Fruit fly (Drosophila melanogaster) whole organism, embryonic: Measurements from ENCODE around the gene MsrA.

Experiments used
- Bgb ChIP-seq: fragments of 200-800 bp; sonication (Bioruptor generic); IDR thresholded peaks from 2 replicates; pipeline ENCODE4 v1.3.6; 2022; ENCODE audit warnings: missing biosample characterization, missing genetic modification characterization; ENCODE audit not compliant: partially characterized antibody
- Blimp-1 ChIP-seq: fragments of 200-800 bp; sonication (Bioruptor generic); optimal IDR thresholded peaks from 3 replicates; lab custom pipeline; 2018; ENCODE audit warnings: missing biosample characterization, missing genetic modification characterization, mild to moderate bottlenecking, moderate library complexity, missing genetic modification reagents
- CG11560 ChIP-seq: fragments of 200-800 bp; sonication (Bioruptor generic); IDR thresholded peaks from 3 replicates; pipeline ENCODE4 v1.3.6; 2022; ENCODE audit warnings: missing biosample characterization, missing genetic modification characterization
- CG11695 ChIP-seq: fragments of 200-800 bp; sonication (Bioruptor generic); IDR thresholded peaks from 3 replicates; pipeline ENCODE4 v1.3.6; 2022; ENCODE audit warnings: missing biosample characterization, missing genetic modification characterization
- CG12155 ChIP-seq: fragments of 200-800 bp; sonication (Bioruptor generic); optimal IDR thresholded peaks from 3 replicates; lab custom pipeline; 2016; ENCODE audit warnings: missing biosample characterization, missing genetic modification characterization
- CG1529 ChIP-seq: fragments of 200-800 bp; sonication (Bioruptor generic); optimal IDR thresholded peaks from 3 replicates; lab custom pipeline; 2018; ENCODE audit warnings: missing biosample characterization, missing genetic modification characterization
- CG15514 ChIP-seq: fragments of 200-800 bp; sonication (Bioruptor generic); optimal IDR thresholded peaks from 3 replicates; lab custom pipeline; 2017; ENCODE audit warnings: missing biosample characterization, missing genetic modification characterization, mild to moderate bottlenecking, moderate library complexity, missing genetic modification reagents
- CG17385 ChIP-seq: fragments of 200-800 bp; sonication (Bioruptor generic); optimal IDR thresholded peaks from 3 replicates; lab custom pipeline; 2018; ENCODE audit warnings: missing biosample characterization, mild to moderate bottlenecking, missing genetic modification characterization
- CG17568 ChIP-seq: fragments of 200-800 bp; sonication (Bioruptor generic); optimal IDR thresholded peaks from 2 replicates; lab custom pipeline; 2018; ENCODE audit warnings: missing biosample characterization, mild to moderate bottlenecking, missing genetic modification characterization, moderate library complexity
- CG17612 ChIP-seq: fragments of 200-800 bp; sonication (Bioruptor generic); IDR thresholded peaks from 2 replicates; pipeline ENCODE4 v1.3.6; 2022; ENCODE audit warnings: missing biosample characterization, missing genetic modification characterization
- CG2129 ChIP-seq: fragments of 200-800 bp; sonication (Bioruptor generic); IDR thresholded peaks from 2 replicates; pipeline ENCODE4 v1.3.6; 2022; ENCODE audit warnings: missing biosample characterization, missing genetic modification characterization; ENCODE audit not compliant: partially characterized antibody
- CG31365 ChIP-seq: fragments of 200-800 bp; sonication (Bioruptor generic); optimal IDR thresholded peaks from 2 replicates; lab custom pipeline; 2018; ENCODE audit warnings: missing biosample characterization, mild to moderate bottlenecking, missing genetic modification characterization
- CG32772 ChIP-seq: fragments of 200-800 bp; sonication (Bioruptor generic); IDR thresholded peaks from 2 replicates; pipeline ENCODE4 v1.3.6; 2022; ENCODE audit warnings: missing biosample characterization, missing genetic modification characterization
- CG34224 ChIP-seq: fragments of 200-800 bp; sonication (Bioruptor generic); IDR thresholded peaks from 3 replicates; pipeline ENCODE4 v1.3.6; 2022; ENCODE audit warnings: missing biosample characterization, missing genetic modification characterization; ENCODE audit not compliant: partially characterized antibody
- CG34376 ChIP-seq: fragments of 200-800 bp; sonication (Bioruptor generic); optimal IDR thresholded peaks from 2 replicates; lab custom pipeline; 2018; ENCODE audit warnings: missing biosample characterization, mild to moderate bottlenecking, missing genetic modification characterization
- CG6854 ChIP-seq: fragments of 200-800 bp; sonication (Bioruptor generic); optimal IDR thresholded peaks from 3 replicates; lab custom pipeline; 2017; ENCODE audit warnings: missing biosample characterization, mild to moderate bottlenecking, missing genetic modification characterization
- CG9609 ChIP-seq: fragments of 200-800 bp; sonication (Bioruptor generic); optimal IDR thresholded peaks from 3 replicates; lab custom pipeline; 2016; ENCODE audit warnings: missing biosample characterization, missing genetic modification characterization
- Chrac-16 ChIP-seq: fragments of 200-800 bp; sonication (Bioruptor generic); optimal IDR thresholded peaks from 3 replicates; lab custom pipeline; 2016; ENCODE audit warnings: missing biosample characterization, missing genetic modification characterization
- Elba2 ChIP-seq: fragments of 200-800 bp; sonication (Bioruptor generic); optimal IDR thresholded peaks from 3 replicates; lab custom pipeline; 2016; ENCODE audit warnings: missing biosample characterization, missing genetic modification characterization
- Fer1 ChIP-seq: fragments of 200-800 bp; sonication (Bioruptor generic); optimal IDR thresholded peaks from 2 replicates; lab custom pipeline; 2017; ENCODE audit warnings: missing biosample characterization, mild to moderate bottlenecking, missing genetic modification characterization
- HHEX ChIP-seq: fragments of 200-800 bp; sonication (Bioruptor generic); optimal IDR thresholded peaks from 3 replicates; lab custom pipeline; 2017; ENCODE audit warnings: missing biosample characterization, mild to moderate bottlenecking, missing genetic modification characterization, missing genetic modification reagents
- MBD-R2 ChIP-seq: fragments of 200-800 bp; sonication (Bioruptor generic); IDR thresholded peaks from 2 replicates; pipeline ENCODE4 v1.3.6; 2022; ENCODE audit warnings: missing biosample characterization, missing genetic modification characterization
- MESR4 ChIP-seq: fragments of 200-800 bp; sonication (Bioruptor generic); optimal IDR thresholded peaks from 2 replicates; lab custom pipeline; 2018; ENCODE audit warnings: missing biosample characterization, mild to moderate bottlenecking, missing genetic modification characterization, moderate library complexity
- Med ChIP-seq: fragments of 200-800 bp; sonication (Bioruptor generic); peaks from one replicate; lab custom pipeline; 2016; ENCODE audit warnings: missing biosample characterization, missing genetic modification characterization, mild to moderate bottlenecking, inconsistent platforms, moderate library complexity
- Meics ChIP-seq: fragments of 200-800 bp; sonication (Bioruptor generic); optimal IDR thresholded peaks from 2 replicates; lab custom pipeline; 2017; ENCODE audit warnings: missing biosample characterization, mild to moderate bottlenecking, missing genetic modification characterization
- Nf-YC ChIP-seq: fragments of 200-800 bp; optimal IDR thresholded peaks from 3 replicates; lab custom pipeline; 2019; ENCODE audit warnings: missing biosample characterization, mild to moderate bottlenecking, missing genetic modification characterization, moderate library complexity
- Poxn ChIP-seq: fragments of 200-800 bp; sonication (Bioruptor generic); IDR thresholded peaks from 2 replicates; pipeline ENCODE4 v1.3.6; 2022; ENCODE audit warnings: missing biosample characterization, missing genetic modification characterization
- Rx ChIP-seq: fragments of 200-800 bp; sonication (Bioruptor generic); IDR thresholded peaks from 2 replicates; pipeline ENCODE4 v1.3.6; 2022; ENCODE audit warnings: missing biosample characterization, missing genetic modification characterization
- bab2 ChIP-seq: fragments of 200-800 bp; sonication (Bioruptor generic); optimal IDR thresholded peaks from 2 replicates; lab custom pipeline; 2016; ENCODE audit warnings: missing biosample characterization, missing genetic modification characterization
- bcd ChIP-seq: fragments of 200-800 bp; sonication (Bioruptor generic); optimal IDR thresholded peaks from 2 replicates; lab custom pipeline; 2017; ENCODE audit warnings: missing biosample characterization, mild to moderate bottlenecking, missing genetic modification characterization
- caup ChIP-seq: fragments of 200-800 bp; sonication (Bioruptor generic); optimal IDR thresholded peaks from 3 replicates; lab custom pipeline; 2017; ENCODE audit warnings: missing biosample characterization, mild to moderate bottlenecking, missing genetic modification characterization, moderate library complexity; ENCODE audit not compliant: severe bottlenecking
- chm ChIP-seq: fragments of 200-800 bp; sonication (Bioruptor generic); IDR thresholded peaks from 2 replicates; pipeline ENCODE4 v1.3.6; 2022; ENCODE audit warnings: missing biosample characterization, missing genetic modification characterization
- cwo ChIP-seq: fragments of 200-800 bp; sonication (Bioruptor generic); optimal IDR thresholded peaks from 3 replicates; lab custom pipeline; 2017; ENCODE audit warnings: missing biosample characterization, missing genetic modification characterization, mild to moderate bottlenecking, moderate library complexity, missing genetic modification reagents
- dmrt11E ChIP-seq: fragments of 200-800 bp; sonication (Bioruptor generic); optimal IDR thresholded peaks from 3 replicates; lab custom pipeline; 2018; ENCODE audit warnings: missing biosample characterization, mild to moderate bottlenecking, missing genetic modification characterization, moderate library complexity
- exex ChIP-seq: fragments of 200-800 bp; sonication (Bioruptor generic); optimal IDR thresholded peaks from 4 replicates; lab custom pipeline; 2018; ENCODE audit warnings: missing biosample characterization, mild to moderate bottlenecking, missing genetic modification characterization, moderate library complexity
- fru ChIP-seq: fragments of >200 bp; optimal IDR thresholded peaks from 2 replicates; lab custom pipeline; 2017
- ftz-f1 ChIP-seq: fragments of 200-800 bp; sonication (Bioruptor generic); optimal IDR thresholded peaks from 2 replicates; lab custom pipeline; 2016; ENCODE audit warnings: missing biosample characterization, missing genetic modification characterization
- grn ChIP-seq: fragments of 200-800 bp; sonication (Bioruptor generic); optimal IDR thresholded peaks from 3 replicates; lab custom pipeline; 2017; ENCODE audit warnings: missing biosample characterization, missing genetic modification characterization
- insv ChIP-seq, 2 experiments: fragments of 200-800 bp; sonication (Bioruptor generic); optimal IDR thresholded peaks; 3 replicates each; lab custom pipeline; 2016 to 2018; ENCODE audit warnings: missing biosample characterization in 2 of 2, missing genetic modification characterization in 2 of 2
- kni ChIP-seq: fragments of 200-800 bp; sonication (Bioruptor generic); optimal IDR thresholded peaks from 3 replicates; lab custom pipeline; 2017; ENCODE audit warnings: mild to moderate bottlenecking, missing biosample characterization, missing genetic modification reagents, missing genetic modification characterization
- lab ChIP-seq: fragments of 200-800 bp; sonication (Bioruptor generic); optimal IDR thresholded peaks from 3 replicates; lab custom pipeline; 2017; ENCODE audit warnings: missing biosample characterization, missing genetic modification characterization, mild to moderate bottlenecking, moderate library complexity, missing genetic modification reagents
- mirr ChIP-seq: fragments of 200-800 bp; sonication (Bioruptor generic); optimal IDR thresholded peaks from 3 replicates; lab custom pipeline; 2018; ENCODE audit warnings: missing biosample characterization, mild to moderate bottlenecking, missing genetic modification characterization
- ranshi ChIP-seq: fragments of 200-800 bp; sonication (Bioruptor generic); IDR thresholded peaks from 2 replicates; pipeline ENCODE4 v1.3.6; 2022; ENCODE audit warnings: missing biosample characterization, missing genetic modification characterization
- rib ChIP-seq: fragments of 200-800 bp; sonication (Bioruptor generic); IDR thresholded peaks from 2 replicates; pipeline ENCODE4 v1.3.6; 2022; ENCODE audit warnings: missing biosample characterization, missing genetic modification characterization
- run ChIP-seq: fragments of 200-800 bp; sonication (Bioruptor generic); optimal IDR thresholded peaks from 3 replicates; lab custom pipeline; 2018; ENCODE audit warnings: missing biosample characterization, mild to moderate bottlenecking, missing genetic modification characterization
- sd ChIP-seq: fragments of 200-800 bp; sonication (Bioruptor generic); optimal IDR thresholded peaks from 3 replicates; lab custom pipeline; 2018; ENCODE audit warnings: missing biosample characterization, mild to moderate bottlenecking, missing genetic modification characterization, moderate library complexity
- sens ChIP-seq: fragments of 200-800 bp; sonication (Bioruptor generic); peaks from one replicate; lab custom pipeline; 2016; ENCODE audit warnings: missing biosample characterization, missing genetic modification characterization
- sqz ChIP-seq: fragments of 200-800 bp; sonication (Bioruptor generic); optimal IDR thresholded peaks from 3 replicates; lab custom pipeline; 2018; ENCODE audit warnings: missing biosample characterization, mild to moderate bottlenecking, missing genetic modification characterization
- sug ChIP-seq: fragments of 200-800 bp; optimal IDR thresholded peaks from 2 replicates; lab custom pipeline; 2019; ENCODE audit warnings: missing biosample characterization, mild to moderate bottlenecking, missing genetic modification characterization, moderate library complexity
- zf30C ChIP-seq: fragments of 200-800 bp; sonication (Bioruptor generic); optimal IDR thresholded peaks from 3 replicates; lab custom pipeline; 2018; ENCODE audit warnings: missing biosample characterization, mild to moderate bottlenecking, missing genetic modification characterization

MsrA gene

dm6 chr3L:15502256-15502655, 8.6 kb upstream of the MsrA start:
- TF ChIP-seq CG1529 (GFP tag; lab: Kevin White, UChicago) (no peak), sqz (peak; percentile 33), Bgb (no peak), CG34376 (GFP tag; lab: Kevin White, UChicago) (peak; percentile 53), ftz-f1 (GFP tag; lab: Kevin White, UChicago) (peak; percentile 43), CG15514 (GFP tag; lab: Kevin White, UChicago) (peak; percentile 87), Nf-YC (tag; lab: Kevin White, UChicago) (no peak), rib (GFP tag; lab: Robert Waterston, UW) (0 out of 2 replicates have a peak, but pooled peaks have one; percentile 25), Med (GFP tag; lab: Kevin White, UChicago) (peak; percentile 15), CG11560 (tag; lab: Robert Waterston, UW) (no peak), Chrac-16 (GFP tag; lab: Kevin White, UChicago) (no peak), CG17568 (GFP tag; lab: Kevin White, UChicago) (no peak), mirr (GFP tag; lab: Kevin White, UChicago) (peak; percentile 58), sens (GFP tag; lab: Kevin White, UChicago) (peak; percentile 73), sug (tag; lab: Kevin White, UChicago) (peak; percentile 26), exex (tag; lab: Kevin White, UChicago) (peak; percentile 89), sd (tag; lab: Kevin White, UChicago) (no peak), grn (GFP tag; lab: Kevin White, UChicago) (peak; percentile 82)

- TF ChIP-seq sqz = no peak
- no peak for TF ChIP-seq Fer1 (GFP tag; lab: Kevin White, UChicago)
- no peak for TF ChIP-seq bcd (GFP tag; lab: Kevin White, UChicago)
- no peak for TF ChIP-seq CG12155 (GFP tag; lab: Kevin White, UChicago)
- TF ChIP-seq CG31365 = no peak
- TF ChIP-seq CG11695 (GFP tag; lab: Robert Waterston, UW) = no peak
- TF ChIP-seq lab (GFP tag; lab: Kevin White, UChicago) = no peak
- TF ChIP-seq CG17612 (GFP tag; lab: Robert Waterston, UW) = no peak
- TF ChIP-seq caup = no peak
- no peak for TF ChIP-seq CG34224 (GFP tag; lab: Robert Waterston, UW)
- TF ChIP-seq kni = no peak
- TF ChIP-seq dmrt11E = no peak
- TF ChIP-seq CG9609 (GFP tag; lab: Kevin White, UChicago) = no peak
- TF ChIP-seq Elba2 (GFP tag; lab: Kevin White, UChicago) = no peak
- TF ChIP-seq CG32772 = no peak
- no peak for TF ChIP-seq run
- TF ChIP-seq zf30C (GFP tag; lab: Kevin White, UChicago) = no peak
- peak; percentile 32 for TF ChIP-seq MESR4 (GFP tag; lab: Kevin White, UChicago)
- no peak for TF ChIP-seq ranshi (GFP tag; lab: Robert Waterston, UW)
- TF ChIP-seq bab2 = no peak
- no peak for TF ChIP-seq HHEX (GFP tag; lab: Kevin White, UChicago)
- no peak for TF ChIP-seq fru
- no peak for TF ChIP-seq CG17385 (GFP tag; lab: Kevin White, UChicago)
- TF ChIP-seq MBD-R2 = peak; percentile 63
- TF ChIP-seq sens (GFP tag; lab: Kevin White, UChicago) = no peak
- no peak for TF ChIP-seq insv (GFP tag; optimal IDR thresholded peaks at IDR 0.05; lab: Kevin White, UChicago)
- no peak for TF ChIP-seq CG6854
- TF ChIP-seq cwo (GFP tag; lab: Kevin White, UChicago) = no peak
- TF ChIP-seq Rx = no peak
- TF ChIP-seq CG2129 = no peak
- TF ChIP-seq Poxn = no peak
- no peak for TF ChIP-seq Meics (GFP tag; lab: Kevin White, UChicago)
- no peak for TF ChIP-seq chm (GFP tag; lab: Robert Waterston, UW)
- TF ChIP-seq Blimp-1 = no peak
- no peak for TF ChIP-seq ftz-f1 (GFP tag; lab: Kevin White, UChicago)
Observed at dm6 chr3L:15504687-15505086, 6.2 kb upstream of the MsrA start, which contains the start of gene CG7857. Gene CG7857 (minus strand): TSS chr3L:15504894.
